Fruit fly (Drosophila melanogaster) whole organism, embryonic: ENCODE results near the gene CG13457.

Experiments used
- CG10366 ChIP-seq: fragments of 200-800 bp; sonication (Bioruptor generic); IDR thresholded peaks from 2 replicates; pipeline ENCODE4 v1.3.6; 2022; ENCODE audit warnings: missing biosample characterization, missing genetic modification characterization
- CG10431 ChIP-seq: fragments of 200-800 bp; sonication (Bioruptor generic); optimal IDR thresholded peaks from 3 replicates; lab custom pipeline; 2018; ENCODE audit warnings: missing biosample characterization, mild to moderate bottlenecking, missing genetic modification characterization
- CG11085 ChIP-seq: fragments of 200-800 bp; sonication (Bioruptor generic); IDR thresholded peaks from 2 replicates; pipeline ENCODE4 v1.3.6; 2022; ENCODE audit warnings: missing biosample characterization, missing genetic modification characterization
- CG11723 ChIP-seq: fragments of 200-800 bp; sonication (Bioruptor generic); optimal IDR thresholded peaks from 2 replicates; lab custom pipeline; 2017; ENCODE audit warnings: missing biosample characterization, mild to moderate bottlenecking, missing genetic modification characterization
- CG12299 ChIP-seq: fragments of 200-800 bp; sonication (Bioruptor generic); optimal IDR thresholded peaks from 2 replicates; lab custom pipeline; 2018; ENCODE audit warnings: missing biosample characterization, mild to moderate bottlenecking, missing genetic modification characterization
- CG14014 ChIP-seq: fragments of 200-800 bp; sonication (Bioruptor generic); IDR thresholded peaks from 2 replicates; pipeline ENCODE4 v1.3.6; 2022; ENCODE audit warnings: missing biosample characterization, missing genetic modification characterization
- CG2116 ChIP-seq: fragments of 200-800 bp; sonication (Bioruptor generic); optimal IDR thresholded peaks from 3 replicates; lab custom pipeline; 2018; ENCODE audit warnings: missing biosample characterization, mild to moderate bottlenecking, missing genetic modification characterization
- CG2678 ChIP-seq: fragments of 200-800 bp; sonication (Bioruptor generic); optimal IDR thresholded peaks from 3 replicates; lab custom pipeline; 2019; ENCODE audit warnings: missing biosample characterization, mild to moderate bottlenecking, missing genetic modification characterization, moderate library complexity
- CG33557 ChIP-seq: fragments of 200-800 bp; sonication (Bioruptor generic); optimal IDR thresholded peaks from 2 replicates; lab custom pipeline; 2019; ENCODE audit warnings: missing biosample characterization, mild to moderate bottlenecking, missing genetic modification characterization, moderate library complexity
- CG3726 ChIP-seq: fragments of 200-800 bp; sonication (Bioruptor generic); IDR thresholded peaks from 3 replicates; pipeline ENCODE4, ENCODE4 v1.3.6; 2022; ENCODE audit warnings: missing biosample characterization, missing genetic modification characterization
- CG3838 ChIP-seq: fragments of 200-800 bp; sonication (Bioruptor generic); optimal IDR thresholded peaks from 3 replicates; lab custom pipeline; 2016; ENCODE audit warnings: missing biosample characterization, missing genetic modification characterization
- CG9437 ChIP-seq: fragments of 200-800 bp; sonication (Bioruptor generic); optimal IDR thresholded peaks from 2 replicates; lab custom pipeline; 2018; ENCODE audit warnings: missing biosample characterization, mild to moderate bottlenecking, missing genetic modification characterization
- CG9817 ChIP-seq: fragments of 200-800 bp; sonication (Bioruptor generic); optimal IDR thresholded peaks from 2 replicates; lab custom pipeline; 2018; ENCODE audit warnings: missing biosample characterization, mild to moderate bottlenecking, missing genetic modification characterization, moderate library complexity
- CoRest ChIP-seq: fragments of 200-800 bp; sonication (Bioruptor generic); optimal IDR thresholded peaks from 3 replicates; lab custom pipeline; 2018; ENCODE audit warnings: missing biosample characterization, mild to moderate bottlenecking, missing genetic modification characterization, moderate library complexity
- Dip3 ChIP-seq: fragments of 200-800 bp; sonication (Bioruptor generic); optimal IDR thresholded peaks from 3 replicates; lab custom pipeline; 2016; ENCODE audit warnings: missing biosample characterization, missing genetic modification characterization
- ERR ChIP-seq: fragments of 200-800 bp; sonication (Bioruptor generic); optimal IDR thresholded peaks from 2 replicates; lab custom pipeline; 2016; ENCODE audit warnings: missing biosample characterization, missing genetic modification characterization
- H15 ChIP-seq: fragments of 200-800 bp; sonication (Bioruptor generic); IDR thresholded peaks from 3 replicates; pipeline ENCODE4 v1.3.6; 2022; ENCODE audit warnings: missing biosample characterization, missing genetic modification characterization
- Hr78 ChIP-seq, 2 experiments: fragments of 200-800 bp in 1 of 2; fragments of >200 bp in 1 of 2; sonication (Bioruptor generic) in 1 of 2; optimal IDR thresholded peaks; 2 replicates each; lab custom pipeline; 2017 to 2019; ENCODE audit warnings: missing biosample characterization in 2 of 2, missing genetic modification characterization in 2 of 2, mild to moderate bottlenecking in 1 of 2, moderate library complexity in 1 of 2
- Hsf ChIP-seq: fragments of 200-800 bp; sonication (Bioruptor generic); optimal IDR thresholded peaks from 3 replicates; lab custom pipeline; 2016; ENCODE audit warnings: missing biosample characterization, missing genetic modification characterization
- NK7.1 ChIP-seq: fragments of 200-800 bp; sonication (Bioruptor generic); optimal IDR thresholded peaks from 3 replicates; lab custom pipeline; 2016; ENCODE audit warnings: missing biosample characterization, missing genetic modification characterization
- Opbp ChIP-seq: fragments of 200-800 bp; sonication (Bioruptor generic); IDR thresholded peaks from 3 replicates; pipeline ENCODE4 v1.3.6; 2022; ENCODE audit warnings: missing biosample characterization, missing genetic modification characterization; ENCODE audit not compliant: partially characterized antibody
- PHDP ChIP-seq: fragments of 200-800 bp; sonication (Bioruptor generic); optimal IDR thresholded peaks from 3 replicates; lab custom pipeline; 2018; ENCODE audit warnings: missing biosample characterization, mild to moderate bottlenecking, missing genetic modification characterization, moderate library complexity
- Ravus ChIP-seq: fragments of 200-800 bp; sonication (Bioruptor generic); IDR thresholded peaks from 2 replicates; pipeline ENCODE4 v1.3.6; 2022; ENCODE audit warnings: missing biosample characterization, missing genetic modification characterization
- Rfx ChIP-seq: fragments of 200-800 bp; sonication (Bioruptor generic); IDR thresholded peaks from 2 replicates; pipeline ENCODE4 v1.3.6; 2022; ENCODE audit warnings: missing biosample characterization, missing genetic modification characterization
- Scr ChIP-seq: fragments of 200-800 bp; sonication (Bioruptor generic); IDR thresholded peaks from 2 replicates; pipeline ENCODE4 v1.3.6; 2022; ENCODE audit warnings: missing biosample characterization, missing genetic modification characterization; ENCODE audit not compliant: partially characterized antibody
- Ssrp ChIP-seq: fragments of 200-800 bp; sonication (Bioruptor generic); optimal IDR thresholded peaks from 2 replicates; lab custom pipeline; 2018; ENCODE audit warnings: missing biosample characterization, mild to moderate bottlenecking, missing genetic modification characterization, moderate library complexity
- Trl ChIP-seq, 3 experiments: fragments of >200 bp in 2 of 3; fragments of 200-800 bp in 1 of 3; sonication (Bioruptor generic) in 1 of 3; optimal IDR thresholded peaks; 2 replicates in 1 of 3; 3 replicates in 2 of 3; lab custom pipeline; 2016 to 2017; ENCODE audit warnings: missing biosample characterization in 1 of 3, missing genetic modification characterization in 1 of 3
- bab2 ChIP-seq: fragments of 200-800 bp; sonication (Bioruptor generic); optimal IDR thresholded peaks from 2 replicates; lab custom pipeline; 2016; ENCODE audit warnings: missing biosample characterization, missing genetic modification characterization
- btn ChIP-seq: fragments of 200-800 bp; sonication (Bioruptor generic); optimal IDR thresholded peaks from 2 replicates; lab custom pipeline; 2016; ENCODE audit warnings: missing biosample characterization, missing genetic modification characterization
- chif ChIP-seq, 2 experiments: fragments of 200-800 bp; sonication (Bioruptor generic); optimal IDR thresholded peaks; 3 replicates each; lab custom pipeline; 2016; ENCODE audit warnings: missing biosample characterization in 2 of 2, missing genetic modification characterization in 2 of 2
- eve ChIP-seq, 2 experiments: fragments of >200 bp; optimal IDR thresholded peaks; 2 replicates each; lab custom pipeline; 2017; ENCODE audit warnings: missing biosample characterization in 2 of 2, missing genetic modification characterization in 2 of 2
- eyg ChIP-seq: fragments of 200-800 bp; sonication (Bioruptor generic); optimal IDR thresholded peaks from 3 replicates; lab custom pipeline; 2016; ENCODE audit warnings: missing biosample characterization, missing genetic modification characterization
- fd3F ChIP-seq: fragments of 200-800 bp; sonication (Bioruptor generic); optimal IDR thresholded peaks from 2 replicates; lab custom pipeline; 2018; ENCODE audit warnings: missing biosample characterization, mild to moderate bottlenecking, missing genetic modification characterization, moderate library complexity
- gem ChIP-seq: fragments of 200-800 bp; sonication (Bioruptor generic); optimal IDR thresholded peaks from 2 replicates; lab custom pipeline; 2019; ENCODE audit warnings: missing biosample characterization, mild to moderate bottlenecking, missing genetic modification characterization, moderate library complexity
- gsb-n ChIP-seq: fragments of 200-800 bp; sonication (Bioruptor generic); optimal IDR thresholded peaks from 3 replicates; lab custom pipeline; 2018; ENCODE audit warnings: missing biosample characterization, mild to moderate bottlenecking, missing genetic modification characterization
- h ChIP-seq: fragments of >200 bp; optimal IDR thresholded peaks from 2 replicates; lab custom pipeline; 2017
- kni ChIP-seq: fragments of 200-800 bp; sonication (Bioruptor generic); optimal IDR thresholded peaks from 3 replicates; lab custom pipeline; 2017; ENCODE audit warnings: mild to moderate bottlenecking, missing biosample characterization, missing genetic modification reagents, missing genetic modification characterization
- pan ChIP-seq, 4 experiments: fragments of >200 bp in 3 of 4; fragments of 200-800 bp in 1 of 4; sonication (Bioruptor generic) in 1 of 4; optimal IDR thresholded peaks in 3 of 4; IDR thresholded peaks in 1 of 4; 2 replicates each; pipeline versions ENCODE4 v1.3.6 to Lab custom; 2017 to 2022; ENCODE audit warnings: missing biosample characterization in 2 of 4, missing genetic modification characterization in 2 of 4, mixed read lengths in 1 of 4
- pros ChIP-seq: fragments of 200-800 bp; sonication (Bioruptor generic); optimal IDR thresholded peaks from 3 replicates; lab custom pipeline; 2019; ENCODE audit warnings: missing biosample characterization, mild to moderate bottlenecking, missing genetic modification characterization, moderate library complexity
- psq ChIP-seq: fragments of 200-800 bp; sonication (Bioruptor generic); optimal IDR thresholded peaks from 2 replicates; lab custom pipeline; 2017; ENCODE audit warnings: missing biosample characterization, missing genetic modification characterization
- ranshi ChIP-seq: fragments of 200-800 bp; sonication (Bioruptor generic); IDR thresholded peaks from 2 replicates; pipeline ENCODE4 v1.3.6; 2022; ENCODE audit warnings: missing biosample characterization, missing genetic modification characterization
- sima ChIP-seq: fragments of 200-800 bp; sonication (Bioruptor generic); optimal IDR thresholded peaks from 2 replicates; lab custom pipeline; 2016; ENCODE audit warnings: missing biosample characterization, missing genetic modification characterization
- tin ChIP-seq: fragments of 200-800 bp; sonication (Bioruptor generic); optimal IDR thresholded peaks from 3 replicates; lab custom pipeline; 2016; ENCODE audit warnings: missing biosample characterization, missing genetic modification characterization
- tna ChIP-seq: fragments of 200-800 bp; sonication (Bioruptor generic); IDR thresholded peaks from 2 replicates; pipeline ENCODE4 v1.3.6; 2022; ENCODE audit warnings: missing biosample characterization, missing genetic modification characterization; ENCODE audit not compliant: partially characterized antibody
- toy ChIP-seq: fragments of 200-800 bp; sonication (Bioruptor generic); IDR thresholded peaks from 2 replicates; pipeline ENCODE4 v1.3.6; 2022; ENCODE audit warnings: missing biosample characterization, missing genetic modification characterization
- ttk ChIP-seq: fragments of 200-800 bp; sonication (Bioruptor generic); IDR thresholded peaks from 2 replicates; pipeline ENCODE4 v2.1.2; 2022; ENCODE audit warnings: missing biosample characterization, missing genetic modification characterization
- wek ChIP-seq: fragments of 200-800 bp; sonication (Bioruptor generic); optimal IDR thresholded peaks from 3 replicates; lab custom pipeline; 2018; ENCODE audit warnings: missing biosample characterization, mild to moderate bottlenecking, missing genetic modification characterization, moderate library complexity
- zen ChIP-seq: fragments of 200-800 bp; sonication (Bioruptor generic); optimal IDR thresholded peaks from 3 replicates; lab custom pipeline; 2018; ENCODE audit warnings: missing biosample characterization, mild to moderate bottlenecking, missing genetic modification characterization, moderate library complexity

Gene CG13457

DNA sequence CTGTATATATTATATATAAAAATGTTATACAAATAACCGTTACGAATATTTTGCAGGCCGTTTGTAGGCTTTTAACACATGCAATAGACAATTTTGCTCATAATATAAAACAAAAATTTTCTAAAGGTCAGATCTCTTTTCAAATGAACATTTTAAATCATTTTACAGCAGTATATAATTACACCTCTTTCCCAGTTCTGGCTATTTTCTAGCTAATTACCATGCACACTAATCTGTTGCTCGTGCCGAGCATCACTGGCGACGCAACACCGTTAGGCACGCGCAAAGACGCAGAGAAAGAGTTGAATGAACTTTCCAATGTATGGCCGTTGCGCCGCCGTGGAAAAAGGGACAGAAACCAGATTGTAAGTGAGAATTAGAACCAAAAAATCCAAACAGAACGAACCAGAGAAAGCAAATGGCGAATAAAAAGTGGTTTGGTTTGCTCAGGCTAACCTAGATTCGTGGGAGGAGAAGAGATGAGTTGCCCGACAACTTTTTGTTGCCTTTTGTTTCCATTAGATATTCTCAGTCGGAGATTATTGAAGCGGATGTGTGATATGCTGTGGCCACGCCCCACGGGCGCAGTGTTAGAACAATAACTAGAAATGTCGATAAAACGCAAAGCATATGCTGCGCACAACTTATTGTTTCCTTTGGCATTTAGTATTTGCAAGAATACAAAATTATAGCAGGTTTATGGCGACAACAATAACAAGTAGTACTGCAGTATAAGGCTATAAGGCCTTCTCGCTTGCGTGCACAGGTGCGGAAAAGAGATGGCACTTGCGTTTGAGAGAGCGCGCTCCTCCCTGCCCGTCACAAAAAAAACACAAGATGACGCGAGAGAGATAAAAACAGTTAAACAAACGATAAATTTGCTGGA is 10.2 kb upstream of the CG13457 start (continued):
- TF ChIP-seq NK7.1 (no peak), gsb-n (peak; percentile 22), bab2 (no peak), Ssrp (tag; lab: Kevin White, UChicago) (peak; percentile 30), CG12299 (tag; lab: Kevin White, UChicago) (no peak), Opbp (no peak), CoRest (tag; lab: Kevin White, UChicago) (peak; percentile 51), CG2678 (tag; lab: Kevin White, UChicago) (peak; percentile 48), chif (GFP tag; optimal IDR thresholded peaks at IDR 0.05; lab: Kevin White, UChicago) (no peak), Hsf (peak; percentile 15), Dip3 (GFP tag; lab: Kevin White, UChicago) (no peak), CG11085 (GFP tag; lab: Robert Waterston, UW) (0 out of 2 replicates have a peak, but pooled peaks have one; percentile 17), CG3838 (no peak), CG9817 (tag; lab: Kevin White, UChicago) (peak; percentile 3), sima (no peak), Trl (optimal IDR thresholded peaks at IDR 0.05; lab: Kevin White, UChicago) (peak; percentile 55 to 71), Trl (GFP tag; optimal IDR thresholded peaks at IDR 0.05; lab: Kevin White, UChicago) (no peak), Hr78 (GFP tag; optimal IDR thresholded peaks at IDR 0.05; lab: Kevin White, UChicago) (no peak), pros (GFP tag; lab: Kevin White, UChicago) (peak; percentile 81), tna (GFP tag; lab: Robert Waterston, UW) (no peak), Scr (GFP tag; lab: Robert Waterston, UW) (no peak), eyg (no peak), gem (tag; lab: Kevin White, UChicago) (peak; percentile 51), ERR (GFP tag; lab: Kevin White, UChicago) (no peak), CG11723 (GFP tag; lab: Kevin White, UChicago) (peak; percentile 8), wek (GFP tag; lab: Kevin White, UChicago) (no peak), PHDP (tag; lab: Kevin White, UChicago) (no peak), CG9437 (peak; percentile 35), CG10431 (GFP tag; lab: Kevin White, UChicago) (no peak), Rfx (peak; percentile 73), CG10366 (GFP tag; lab: Robert Waterston, UW) (peak; percentile 40), btn (GFP tag; lab: Kevin White, UChicago) (no peak), CG33557 (no peak), eve (GFP tag; optimal IDR thresholded peaks at IDR 0.05; lab: Kevin White, UChicago) (no peak), kni (GFP tag; lab: Kevin White, UChicago) (peak; percentile 83), ttk (peak; percentile 37; the same call in 1 of the 2 replicates), fd3F (GFP tag; lab: Kevin White, UChicago) (no peak), CG14014 (GFP tag; lab: Robert Waterston, UW) (0 out of 2 replicates have a peak, but pooled peaks have one; percentile 24), pan (optimal IDR thresholded peaks at IDR 0.05; lab: Kevin White, UChicago) (no peak), pan (GFP tag; optimal IDR thresholded peaks at IDR 0.05 in 1 of 2, IDR thresholded peaks at IDR 0.05 in 1 of 2) (no peak), zen (peak; percentile 61), CG3726 (GFP tag; lab: Robert Waterston, UW) (no peak), H15 (GFP tag; lab: Robert Waterston, UW) (no peak), tin (GFP tag; lab: Kevin White, UChicago) (peak; percentile 40), CG2116 (GFP tag; lab: Kevin White, UChicago) (peak; percentile 2), psq (GFP tag; lab: Kevin White, UChicago) (no peak), h (lab: Kevin White, UChicago) (no peak), toy (GFP tag; lab: Robert Waterston, UW) (no peak), Ravus (GFP tag; lab: Robert Waterston, UW) (no peak), ranshi (GFP tag; lab: Robert Waterston, UW) (0 out of 2 replicates have a peak, but pooled peaks have one; percentile 21)
